Fruit fly (Drosophila melanogaster) whole organism: ENCODE data around the gene Cyp4d14.

Source experiments
- CG8478 ChIP-seq: fragments of >200 bp; optimal IDR thresholded peaks from 2 replicates; lab custom pipeline; 2018; ENCODE audit warnings: inconsistent platforms
- Dll ChIP-seq: fragments of >200 bp; optimal IDR thresholded peaks from 2 replicates; lab custom pipeline; 2017
- EcR ChIP-seq, 2 experiments: fragments of >200 bp; optimal IDR thresholded peaks; 2 replicates each; lab custom pipeline; 2017; ENCODE audit warnings: missing biosample characterization in 2 of 2, missing genetic modification characterization in 2 of 2, missing genetic modification reagents in 2 of 2
- pan ChIP-seq: fragments of >200 bp; optimal IDR thresholded peaks from 2 replicates; lab custom pipeline; 2017
- psq ChIP-seq: fragments of >200 bp; optimal IDR thresholded peaks from 2 replicates; lab custom pipeline; 2017
- usp ChIP-seq: fragments of >200 bp; optimal IDR thresholded peaks from 2 replicates; lab custom pipeline; 2017; ENCODE audit warnings: missing biosample characterization, missing genetic modification characterization, mixed read lengths

Cyp4d14 gene

DNA sequence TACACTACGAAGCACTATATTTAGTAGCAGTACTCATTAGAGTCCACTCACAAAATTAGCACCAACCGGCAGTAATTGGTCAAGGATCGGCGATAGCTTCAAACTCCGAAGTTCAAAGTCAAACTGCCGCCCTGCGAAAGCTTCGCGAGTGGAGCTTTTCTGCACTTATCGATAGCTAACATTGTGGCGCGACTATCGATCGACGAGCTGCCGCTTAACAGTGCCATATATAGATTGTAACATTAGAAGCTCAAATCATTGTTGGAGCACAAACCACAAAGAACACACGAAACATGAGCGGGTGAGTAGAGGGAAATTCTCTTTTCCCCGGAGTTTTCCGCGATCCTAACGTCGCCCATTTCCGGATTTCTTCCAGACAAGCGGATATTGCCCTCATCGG lies 30.0 kb downstream of the Cyp4d14 start, which contains the start of gene Pgd:
TSS of gene Pgd (plus strand) at position 23 of the 400 bp plus-strand sequence.
- no peak for TF ChIP-seq usp (GFP tag; lab: Kevin White, UChicago)

DNA sequence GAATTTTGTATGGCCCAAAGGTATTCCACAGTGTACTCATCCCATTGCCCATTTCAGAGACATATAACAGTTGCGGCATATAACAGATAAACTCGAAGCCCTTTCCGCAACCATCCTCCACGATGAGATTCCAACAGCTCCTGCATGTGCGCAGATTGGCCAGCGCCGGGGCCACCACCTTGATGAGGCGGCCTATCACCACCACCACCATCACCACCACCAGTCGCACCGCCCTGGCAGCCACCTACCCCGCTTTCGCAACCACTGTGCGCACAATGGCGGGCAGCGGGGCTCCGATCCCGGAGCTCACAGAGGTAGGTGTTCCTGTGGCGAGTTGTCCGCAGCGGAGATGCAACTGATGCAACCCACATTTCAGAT lies 32.2 kb downstream of the Cyp4d14 start:
- TF ChIP-seq pan (lab: Kevin White, UChicago) (no peak), usp (GFP tag; lab: Kevin White, UChicago) (no peak), psq (lab: Kevin White, UChicago) (no peak), CG8478 (no peak), EcR (GFP tag; optimal IDR thresholded peaks at IDR 0.05; lab: Kevin White, UChicago) (no peak), Dll (lab: Kevin White, UChicago) (no peak)

DNA sequence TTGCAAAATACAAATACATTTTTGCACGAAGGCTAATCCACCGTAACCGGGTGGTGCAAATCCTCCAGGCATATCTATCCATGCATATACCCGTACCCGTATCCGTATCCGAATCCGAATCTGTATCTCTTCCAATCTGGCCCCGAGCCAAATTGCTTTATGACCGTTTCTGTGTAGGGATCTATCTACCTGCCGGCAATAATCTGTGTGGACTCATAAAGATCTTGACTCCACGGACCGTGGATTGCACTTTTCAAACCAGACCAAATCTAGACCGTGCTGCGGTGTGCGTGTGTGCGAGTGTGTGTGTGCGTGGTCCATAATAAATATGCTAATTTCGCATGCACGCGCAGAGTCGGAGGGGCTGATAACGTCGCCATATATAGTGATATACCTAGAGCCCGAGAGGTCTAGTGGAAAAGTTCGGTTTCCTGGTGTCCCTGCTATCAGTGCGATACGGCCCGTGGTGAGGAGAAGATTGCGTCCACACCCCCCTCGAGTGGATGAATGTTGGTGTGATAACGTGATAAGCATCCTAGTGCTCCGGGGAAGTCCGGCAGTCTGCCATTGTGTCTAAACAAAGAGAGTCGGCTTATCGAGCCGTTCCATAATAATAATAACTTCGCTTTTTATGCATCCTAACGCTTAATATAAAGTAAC lies 32.7 kb downstream of the Cyp4d14 start:
- TF ChIP-seq usp (GFP tag; lab: Kevin White, UChicago) (no peak), pan (lab: Kevin White, UChicago) (no peak), EcR (GFP tag; optimal IDR thresholded peaks at IDR 0.05; lab: Kevin White, UChicago) (no peak), Dll (lab: Kevin White, UChicago) (no peak), psq (lab: Kevin White, UChicago) (no peak), CG8478 (no peak)

DNA sequence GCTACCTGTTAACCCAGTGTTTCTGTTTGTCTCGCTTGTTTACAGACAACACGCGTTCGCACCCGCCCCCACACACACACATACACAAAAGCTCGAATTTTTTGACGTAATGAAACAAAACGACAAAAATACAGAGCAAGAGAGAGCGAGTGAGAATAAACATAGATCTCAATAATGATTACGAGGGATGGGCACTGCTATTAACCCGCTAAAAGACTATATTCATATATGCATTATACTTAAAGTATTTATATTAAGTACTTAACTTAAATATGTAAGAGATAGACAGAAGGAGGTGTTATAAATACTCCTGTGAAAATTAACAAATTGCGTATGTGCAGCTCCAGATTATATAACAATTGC lies 33.3 kb downstream of the Cyp4d14 start:
- TF ChIP-seq EcR (GFP tag; optimal IDR thresholded peaks at IDR 0.05; lab: Kevin White, UChicago): no peak
- no peak for TF ChIP-seq pan (lab: Kevin White, UChicago)
- TF ChIP-seq Dll (lab: Kevin White, UChicago): no peak
- no peak for TF ChIP-seq CG8478
- no peak for TF ChIP-seq psq (lab: Kevin White, UChicago)
- no peak for TF ChIP-seq usp (GFP tag; lab: Kevin White, UChicago)

DNA sequence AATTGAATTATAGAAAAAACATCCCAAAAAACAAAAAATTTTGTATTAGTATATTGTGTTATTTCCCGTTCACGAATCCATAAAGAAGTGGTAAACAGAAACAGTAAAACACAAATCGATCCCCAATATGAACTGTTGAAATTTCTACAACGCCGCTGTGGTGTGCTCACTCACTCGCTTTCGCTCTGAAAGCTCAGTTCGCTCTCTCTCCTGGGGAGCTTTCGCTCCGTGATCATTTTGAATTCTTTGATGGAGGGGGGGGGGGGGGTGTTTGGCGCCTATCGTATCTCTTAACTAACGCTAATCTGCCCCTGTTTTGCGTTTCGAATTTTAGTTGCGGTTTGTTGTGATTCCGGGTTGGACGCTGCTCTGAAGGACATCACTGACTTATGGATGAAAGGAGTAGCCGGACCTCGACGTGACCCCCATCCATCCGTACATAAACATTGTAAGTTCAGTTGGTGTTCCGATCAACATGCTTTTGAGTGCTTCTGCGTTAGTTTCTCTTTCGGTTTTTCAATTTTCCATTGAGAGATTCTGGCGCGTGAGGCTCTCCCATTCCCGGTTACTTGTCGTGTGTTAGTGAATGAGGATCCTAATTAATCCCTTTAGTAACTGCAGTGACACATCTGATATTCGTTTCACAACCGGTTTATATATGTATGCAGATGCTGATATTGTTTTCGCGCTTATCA lies 33.8 kb downstream of the Cyp4d14 start, which contains the start of gene D2hgdh:
TSS of gene D2hgdh (plus strand) at position 331 of the 695 bp plus-strand sequence.
- TF ChIP-seq Dll (lab: Kevin White, UChicago) (peak; percentile 64), usp (GFP tag; lab: Kevin White, UChicago) (no peak)

DNA sequence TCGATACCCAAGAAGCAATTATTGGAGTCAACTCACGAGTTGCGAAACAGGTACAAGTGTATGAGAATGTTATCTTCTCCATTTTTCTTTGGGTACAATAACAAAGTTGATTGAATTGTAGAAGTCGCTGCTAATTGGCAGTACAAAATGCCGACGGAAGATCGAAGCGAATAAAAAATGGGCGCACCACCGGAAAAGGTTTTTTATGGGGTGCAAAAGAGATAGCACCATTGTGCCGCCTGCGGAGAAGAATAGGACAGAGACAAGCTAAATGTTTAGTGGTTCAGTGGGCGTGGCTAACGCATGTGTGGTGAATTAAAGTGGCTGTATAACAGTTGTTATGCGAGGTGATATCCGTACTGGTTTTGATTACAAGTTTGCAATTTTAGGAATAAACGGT lies 34.6 kb downstream of the Cyp4d14 start:
- TF ChIP-seq CG8478 (peak; percentile 39), pan (lab: Kevin White, UChicago) (no peak)

DNA sequence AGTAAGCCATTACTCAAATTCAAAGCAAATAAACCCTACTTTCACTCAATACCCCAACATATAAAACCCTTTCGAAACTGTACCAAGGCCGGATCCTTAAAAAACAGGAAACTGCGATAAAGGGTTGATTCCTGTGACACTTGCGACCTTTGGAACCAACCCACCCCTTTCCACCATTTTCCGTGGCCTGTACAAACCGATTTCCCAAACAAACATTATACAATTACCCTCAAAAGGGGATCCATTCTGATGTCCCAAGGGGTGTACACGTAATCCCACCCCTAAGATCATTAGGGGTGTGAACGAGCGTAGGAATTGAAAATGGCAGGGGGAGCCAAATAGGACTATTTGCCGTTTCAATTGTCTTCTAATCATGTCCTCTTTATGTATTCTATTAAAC lies 35.5 kb downstream of the Cyp4d14 start:
- TF ChIP-seq psq (lab: Kevin White, UChicago): no peak
- no peak for TF ChIP-seq pan (lab: Kevin White, UChicago)
- TF ChIP-seq Dll (lab: Kevin White, UChicago): no peak

DNA sequence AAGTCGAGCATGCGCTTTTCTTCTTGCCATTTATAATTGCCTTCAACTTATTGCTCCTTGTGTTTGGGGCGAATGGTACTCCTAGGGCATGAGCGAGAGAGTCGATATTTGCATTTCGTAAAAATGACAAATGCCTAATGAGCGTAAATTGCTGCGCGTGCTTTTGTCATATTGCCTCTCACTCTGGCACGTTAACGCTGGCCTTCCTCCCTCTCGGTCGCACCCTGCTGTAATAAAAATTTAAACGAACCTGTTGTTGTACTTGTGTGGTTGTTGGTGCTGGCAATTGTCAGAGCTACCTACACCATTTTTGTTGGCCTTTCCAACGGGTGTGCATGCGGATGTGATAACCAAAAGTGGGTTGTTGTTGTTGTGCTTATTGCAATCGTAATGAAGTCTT lies 36.7 kb downstream of the Cyp4d14 start:
- TF ChIP-seq EcR (GFP tag; optimal IDR thresholded peaks at IDR 0.05; lab: Kevin White, UChicago) (peak in 1 of 2 experiments; percentile 24), CG8478 (no peak)

DNA sequence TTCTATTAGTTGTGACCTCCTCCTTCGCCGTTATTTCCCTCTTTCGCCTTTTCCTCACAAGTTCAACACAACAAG lies 36.9 kb downstream of the Cyp4d14 start, which contains the start of gene ph-p:
TSS of gene ph-p (minus strand) at position 30 of the 75 bp plus-strand sequence.
- TF ChIP-seq usp (GFP tag; lab: Kevin White, UChicago) (no peak), psq (lab: Kevin White, UChicago) (no peak), pan (lab: Kevin White, UChicago) (no peak), EcR (GFP tag; optimal IDR thresholded peaks at IDR 0.05; lab: Kevin White, UChicago) (no peak), Dll (lab: Kevin White, UChicago) (no peak), CG8478 (no peak)

DNA sequence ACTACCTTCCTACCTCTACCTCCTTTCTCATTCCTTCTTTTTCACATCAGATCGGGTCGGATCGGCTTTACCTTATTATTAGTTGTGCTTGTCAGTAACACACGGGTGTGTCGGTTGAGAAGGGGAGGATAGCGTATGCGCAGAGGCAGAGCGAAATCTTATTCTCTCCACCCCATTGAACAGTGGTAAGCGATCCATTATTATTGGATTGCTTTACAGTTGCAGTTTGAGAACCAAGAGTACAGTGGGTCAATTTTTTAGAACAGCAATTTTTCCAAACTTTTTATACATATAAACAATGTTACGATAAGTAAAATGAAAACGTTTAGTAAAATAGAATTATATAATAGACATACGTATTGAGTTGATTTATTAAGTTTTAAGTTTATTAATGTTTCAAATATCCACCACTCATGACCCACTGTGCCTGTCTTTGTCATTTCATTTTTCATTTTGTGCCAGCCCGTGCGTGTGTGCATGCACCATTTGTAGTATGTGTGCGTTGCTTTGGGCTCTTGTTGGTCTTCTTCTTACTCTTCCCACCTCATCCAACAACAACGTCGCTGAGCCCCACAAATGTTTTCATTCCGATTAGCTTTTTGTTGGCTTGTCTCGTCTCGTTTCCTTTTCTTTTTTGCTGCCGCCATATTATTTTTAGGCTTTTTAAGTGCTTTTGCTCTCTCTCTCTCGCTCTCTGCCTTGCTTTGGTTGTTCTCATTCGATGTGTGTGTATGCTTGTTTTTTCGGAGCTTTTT lies 37.4 kb downstream of the Cyp4d14 start:
- TF ChIP-seq EcR (GFP tag; optimal IDR thresholded peaks at IDR 0.05; lab: Kevin White, UChicago) (peak in 1 of 2 experiments; percentile 20), Dll (lab: Kevin White, UChicago) (no peak), CG8478 (no peak)

DNA sequence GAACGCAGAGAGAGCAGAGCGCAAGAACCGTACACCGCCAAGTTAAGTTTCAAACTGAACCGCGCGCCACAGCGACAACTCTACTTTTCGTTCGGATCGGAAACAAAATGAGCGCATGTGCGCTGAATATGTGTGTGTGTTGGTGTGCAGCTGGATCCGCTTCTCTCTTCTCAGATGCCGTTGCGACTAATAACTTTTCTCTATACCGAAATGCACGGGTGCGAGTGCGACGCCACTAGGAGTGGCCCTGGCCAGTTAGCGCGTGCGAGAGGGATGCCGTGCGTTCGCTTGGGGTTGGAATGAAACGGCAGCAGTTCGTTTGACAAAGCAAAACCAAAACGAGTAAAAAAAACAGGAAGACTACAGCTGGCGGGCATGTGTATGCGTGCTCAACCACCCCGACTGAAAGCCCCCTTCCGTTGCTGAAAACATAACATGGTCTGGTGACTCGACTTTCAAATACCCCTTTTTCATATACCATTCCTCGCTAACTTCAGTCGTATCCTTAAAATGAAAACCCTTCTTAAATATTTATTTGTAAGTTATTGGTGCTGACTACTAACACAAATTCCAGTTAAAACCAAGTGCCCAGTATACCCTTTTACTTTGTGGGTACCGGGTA lies 38.2 kb downstream of the Cyp4d14 start:
- peak; percentile 98 for TF ChIP-seq pan (lab: Kevin White, UChicago)
- no peak for TF ChIP-seq usp (GFP tag; lab: Kevin White, UChicago)
- peak in 1 of 2 experiments; percentile 39 for TF ChIP-seq EcR (GFP tag; optimal IDR thresholded peaks at IDR 0.05; lab: Kevin White, UChicago)
- TF ChIP-seq CG8478: peak; percentile 82

DNA sequence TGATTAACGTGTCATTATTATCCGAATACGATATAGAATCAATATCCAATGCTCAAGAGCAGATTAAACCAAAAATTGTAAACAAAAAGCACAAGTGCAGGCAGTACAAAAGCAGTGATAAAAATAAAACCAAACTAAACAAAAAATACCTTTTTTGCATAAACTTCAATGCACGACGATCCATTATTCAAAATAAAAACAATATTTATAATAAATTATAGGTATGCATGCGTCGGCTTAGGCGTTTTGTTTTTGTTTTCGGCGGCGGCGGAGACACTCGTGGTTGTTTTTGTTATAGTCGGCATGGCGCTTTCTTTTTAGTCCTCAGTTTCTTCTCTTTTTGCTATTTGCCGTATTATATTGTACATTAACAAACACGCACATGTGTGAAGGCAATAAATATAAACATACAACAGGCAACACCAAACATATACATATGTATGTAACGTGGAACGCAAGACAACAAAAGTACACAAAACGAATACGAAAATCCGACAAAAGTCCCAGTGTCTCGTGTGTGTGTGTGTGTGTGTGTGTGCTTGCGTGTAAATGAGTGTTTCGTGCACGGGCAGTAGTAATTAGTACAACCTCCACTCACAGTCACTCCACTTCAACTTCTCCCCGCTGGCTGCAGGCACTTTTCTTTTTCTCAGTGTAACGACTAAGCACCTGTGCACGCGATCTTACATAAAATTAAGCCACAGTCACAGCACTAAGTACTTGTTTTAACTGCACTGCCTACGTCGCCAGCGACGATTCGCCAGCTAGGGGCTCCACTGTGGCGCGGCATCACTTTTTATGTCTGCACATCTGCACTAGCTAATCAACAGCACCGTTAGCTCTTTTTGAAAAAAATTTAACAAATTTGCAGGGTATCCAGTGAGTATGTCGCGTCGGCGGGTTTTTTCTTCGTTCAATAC lies 39.0 kb downstream of the Cyp4d14 start:
- TF ChIP-seq pan (lab: Kevin White, UChicago): no peak
- no peak for TF ChIP-seq psq (lab: Kevin White, UChicago)
- TF ChIP-seq Dll (lab: Kevin White, UChicago): no peak
- no peak for TF ChIP-seq usp (GFP tag; lab: Kevin White, UChicago)
- no peak for TF ChIP-seq EcR (GFP tag; optimal IDR thresholded peaks at IDR 0.05; lab: Kevin White, UChicago)
- TF ChIP-seq CG8478: no peak
